Worm (Caenorhabditis elegans) whole organism, L4/young adult: Measurements from ENCODE around the gene Y41D4B.14.
"Not testable (repeated sequence)": the region's sequence is repeated elsewhere in the genome, so short reads cannot be mapped to it uniquely, and the experiment has no call there.

Experiments used
- W03F9.2 ChIP-seq: fragments of 150-350 bp; optimal IDR thresholded peaks from 2 replicates; lab custom pipeline; 2014; ENCODE audit warnings: missing biosample characterization, missing genetic modification characterization
- dao-5 ChIP-seq: sonication (generic microtip); optimal IDR thresholded peaks from 2 replicates; lab custom pipeline; 2016; ENCODE audit warnings: missing genotype, missing genetic modification characterization, moderate library complexity, missing compliant biosample characterization
- him-1 ChIP-seq: sonication (generic microtip); optimal IDR thresholded peaks from 2 replicates; lab custom pipeline; 2016; ENCODE audit warnings: missing genotype, missing genetic modification reagents, missing genetic modification characterization, missing compliant biosample characterization

Y41D4B.14 gene

DNA sequence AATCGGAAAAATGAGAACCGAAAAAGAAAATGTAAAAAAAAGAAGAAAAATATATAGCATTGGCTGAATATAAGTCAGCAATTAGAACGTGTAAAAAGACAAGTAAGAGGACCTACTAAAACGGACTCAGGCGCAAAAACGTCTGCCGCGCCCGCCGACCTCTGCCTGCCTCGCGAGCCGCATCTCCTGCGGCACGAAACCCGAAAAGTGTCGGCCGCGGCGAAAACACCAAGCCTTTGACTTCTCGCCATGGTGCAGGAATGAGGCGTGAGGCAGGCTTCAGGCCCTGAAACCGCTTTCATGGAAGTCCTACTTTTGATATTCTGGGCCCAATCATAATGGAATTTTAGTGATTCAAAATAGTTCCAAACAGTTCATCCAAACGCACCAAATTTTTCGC is 11.1 kb upstream of the Y41D4B.14 start:
- TF ChIP-seq him-1 (tag; lab: Kevin White, UChicago) (no peak), W03F9.2 (tag; lab: Kevin White, UChicago) (no peak), dao-5 (tag; lab: Kevin White, UChicago) (no peak)

ce11 chrIV:1567577-1567976 is 9.3 kb upstream of the Y41D4B.14 start:
- TF ChIP-seq him-1 (tag; lab: Kevin White, UChicago) (no peak), W03F9.2 (tag; lab: Kevin White, UChicago) (no peak), dao-5 (tag; lab: Kevin White, UChicago) (no peak)

DNA sequence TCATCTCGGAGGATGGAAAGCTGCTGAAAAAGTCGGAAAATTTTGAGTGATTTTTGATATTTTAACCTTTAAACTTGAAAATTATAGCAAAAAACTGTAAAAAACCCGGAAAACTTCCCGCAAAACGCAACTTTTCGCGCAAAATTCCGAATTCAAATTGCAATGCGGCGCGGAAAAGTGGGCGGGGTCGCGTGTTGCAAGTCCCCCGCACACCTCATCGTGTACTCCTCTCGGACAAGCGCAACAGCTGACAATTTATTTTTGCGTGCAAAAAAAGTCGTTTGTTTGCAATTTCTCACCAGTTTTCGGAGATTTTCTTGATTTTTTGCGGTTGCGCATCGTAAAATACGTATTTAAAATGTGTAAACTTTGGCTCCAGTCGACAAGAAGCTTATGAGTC is 19.0 kb downstream of the Y41D4B.14 start, which contains the start of gene npp-8:
npp-8 (minus strand) TSS at position 23 of the 400 bp plus-strand sequence.
- TF ChIP-seq W03F9.2 (tag; lab: Kevin White, UChicago) (peak; percentile 88), dao-5 (tag; lab: Kevin White, UChicago) (no peak), him-1 (tag; lab: Kevin White, UChicago) (no peak)

ce11 chrIV:1597018-1597417 is 20.2 kb downstream of the Y41D4B.14 start, which contains the start of gene ced-2:
Gene ced-2 (plus strand): TSS chrIV:1597318.
- TF ChIP-seq him-1 (tag; lab: Kevin White, UChicago): no peak
- TF ChIP-seq dao-5 (tag; lab: Kevin White, UChicago): no peak
- TF ChIP-seq W03F9.2 (tag; lab: Kevin White, UChicago): no peak

DNA sequence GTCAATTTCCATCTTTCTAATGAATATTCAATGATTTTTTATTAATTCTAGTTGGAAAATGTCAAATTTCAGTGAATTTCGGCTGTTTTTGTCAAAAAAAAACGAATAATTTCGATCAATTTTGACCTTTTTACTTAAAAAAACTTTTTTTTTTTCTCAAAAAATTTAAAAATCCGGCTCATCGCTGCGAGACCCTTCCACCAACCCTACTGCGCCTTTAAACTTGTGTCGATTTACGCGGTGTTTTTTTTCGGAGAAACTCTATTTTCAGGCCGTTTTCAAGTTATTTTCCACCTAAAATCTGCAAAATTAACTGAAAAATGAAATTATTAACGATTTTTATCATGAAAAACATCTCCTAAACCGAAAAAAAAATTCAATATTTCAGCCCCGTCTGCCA is 24.0 kb downstream of the Y41D4B.14 start:
- no peak for TF ChIP-seq W03F9.2 (tag; lab: Kevin White, UChicago)
- no peak for TF ChIP-seq him-1 (tag; lab: Kevin White, UChicago)
- TF ChIP-seq dao-5 (tag; lab: Kevin White, UChicago): no peak

- TF ChIP-seq W03F9.2 (tag; lab: Kevin White, UChicago) (no peak), dao-5 (tag; lab: Kevin White, UChicago) (no peak), him-1 (tag; lab: Kevin White, UChicago) (no peak)
Observed at ce11 chrIV:1601357-1601756, 24.5 kb downstream of the Y41D4B.14 start, which contains the start of gene set-23. Gene set-23 (plus strand): TSS chrIV:1601657.

- TF ChIP-seq him-1 (tag; lab: Kevin White, UChicago) (no peak), dao-5 (tag; lab: Kevin White, UChicago) (no peak)
Observed at ce11 chrIV:1602936-1603457, 26.2 kb downstream of the Y41D4B.14 start.

DNA sequence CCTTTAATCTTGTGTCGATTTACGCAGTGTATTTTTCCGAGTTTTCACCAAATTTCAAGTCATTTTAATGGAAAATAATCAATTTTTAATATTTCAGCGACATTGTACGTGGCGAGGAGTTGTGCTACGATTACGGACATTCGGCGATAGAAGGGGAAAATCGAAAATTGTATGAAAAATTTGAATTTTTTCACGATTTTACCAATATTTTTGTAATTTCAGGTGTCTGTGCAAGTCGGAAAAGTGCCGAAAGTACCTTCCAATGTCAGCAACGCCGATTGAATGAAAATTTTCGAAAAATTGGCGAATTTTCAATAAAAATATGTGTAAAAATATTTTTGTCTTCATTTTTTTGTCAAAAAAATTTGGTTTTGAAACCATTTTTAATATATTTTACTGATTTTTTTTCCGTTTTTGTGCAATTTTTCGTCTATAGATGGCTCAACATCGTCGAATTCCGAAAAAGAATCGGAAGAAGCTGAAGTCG is 28.5 kb downstream of the Y41D4B.14 start, which contains the start of gene Y41D4B.11:
Y41D4B.11 (plus strand) TSS at position 437 of the 487 bp plus-strand sequence.
- no peak for TF ChIP-seq W03F9.2 (tag; lab: Kevin White, UChicago)
- no peak for TF ChIP-seq him-1 (tag; lab: Kevin White, UChicago)
- TF ChIP-seq dao-5 (tag; lab: Kevin White, UChicago): no peak

- TF ChIP-seq him-1, W03F9.2, dao-5 (tag; lab: Kevin White, UChicago): not testable (repeated sequence)
Observed at ce11 chrIV:1609973-1610372, 33.1 kb downstream of the Y41D4B.14 start, which contains the start of gene dsl-3. Gene dsl-3 (plus strand): TSS chrIV:1610273.

DNA sequence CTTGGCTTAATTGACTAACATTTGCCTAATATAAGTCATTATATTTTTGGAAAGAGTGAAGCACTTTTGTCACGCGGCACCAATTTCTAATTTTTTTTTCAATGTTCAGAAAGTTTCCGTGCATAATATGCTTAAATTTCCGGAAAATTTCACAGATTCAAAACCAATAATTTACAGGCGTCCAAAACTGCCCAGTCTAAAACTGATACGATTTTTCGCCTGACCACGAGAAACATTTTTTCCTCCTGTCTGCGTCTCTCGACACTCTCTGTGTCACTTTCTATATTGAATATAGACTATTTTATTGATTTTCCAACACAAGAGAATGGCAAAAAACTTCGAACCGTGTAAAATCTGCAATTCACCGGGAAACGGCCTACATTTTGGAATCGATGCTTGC is 36.8 kb downstream of the Y41D4B.14 start, which contains the start of gene nhr-122:
nhr-122 (plus strand) TSS at position 301 of the 400 bp plus-strand sequence.
- TF ChIP-seq him-1 (tag; lab: Kevin White, UChicago): no peak
- no peak for TF ChIP-seq dao-5 (tag; lab: Kevin White, UChicago)
- no peak for TF ChIP-seq W03F9.2 (tag; lab: Kevin White, UChicago)

- no peak for TF ChIP-seq dao-5 (tag; lab: Kevin White, UChicago)
- no peak for TF ChIP-seq him-1 (tag; lab: Kevin White, UChicago)
- TF ChIP-seq W03F9.2 (tag; lab: Kevin White, UChicago): no peak
Observed at ce11 chrIV:1619519-1620311, 42.9 kb downstream of the Y41D4B.14 start, which contains the start of gene nhr-92. Gene nhr-92 (plus strand): TSS chrIV:1620094.

DNA sequence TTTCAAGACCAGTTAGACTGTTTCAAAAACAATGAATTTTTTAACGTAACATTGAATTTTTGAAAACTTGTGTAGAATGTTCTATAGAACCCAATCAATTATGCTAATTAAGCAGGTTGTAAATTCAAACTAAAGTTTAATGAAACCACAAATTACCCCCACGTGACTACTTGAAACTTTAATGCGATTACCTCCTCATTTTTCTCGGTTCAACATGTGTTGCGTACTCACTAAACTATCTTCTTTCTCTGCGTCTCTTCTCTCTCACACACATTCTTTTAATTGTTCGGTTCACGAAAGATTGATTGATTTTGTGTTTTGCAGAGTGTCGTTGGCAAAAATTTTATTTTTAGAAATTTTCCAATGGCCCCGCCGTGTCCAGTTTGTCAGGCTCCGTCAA is 46.9 kb downstream of the Y41D4B.14 start, which contains the start of gene nhr-87:
nhr-87 (plus strand) TSS at position 318 of the 400 bp plus-strand sequence.
- TF ChIP-seq dao-5 (tag; lab: Kevin White, UChicago) (no peak), him-1 (tag; lab: Kevin White, UChicago) (no peak), W03F9.2 (tag; lab: Kevin White, UChicago) (no peak)

DNA sequence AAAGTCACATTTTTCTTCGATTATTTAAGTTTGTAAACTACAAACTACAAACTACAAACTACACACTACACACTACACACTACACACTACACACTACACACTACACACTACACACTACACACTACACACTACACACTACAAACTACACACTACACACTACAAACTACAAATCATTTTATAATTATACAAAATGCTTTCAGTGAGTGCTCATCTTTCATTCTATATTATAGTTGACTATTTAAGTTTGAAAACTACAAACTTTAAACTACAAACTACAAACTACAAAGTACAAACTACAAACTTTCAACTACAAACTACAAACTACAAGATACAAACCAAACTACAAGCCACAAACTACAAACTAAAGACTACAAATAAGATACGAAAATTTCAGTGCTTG is 47.6 kb downstream of the Y41D4B.14 start:
- TF ChIP-seq W03F9.2 (tag; lab: Kevin White, UChicago) (no peak), dao-5 (tag; lab: Kevin White, UChicago) (no peak), him-1 (tag; lab: Kevin White, UChicago) (no peak)
